Fruit fly (Drosophila melanogaster) whole organism, prepupa: ENCODE results near the gene CG32271.

Source experiments
- CG11294 ChIP-seq: fragments of 200-800 bp; sonication (Bioruptor generic); IDR thresholded peaks from 2 replicates; pipeline ENCODE4 v1.3.6; 2022; ENCODE audit warnings: missing biosample characterization, missing genetic modification characterization
- CG4318 ChIP-seq: fragments of 200-800 bp; sonication (Bioruptor generic); optimal IDR thresholded peaks from 3 replicates; lab custom pipeline; 2017; ENCODE audit warnings: missing biosample characterization, mild to moderate bottlenecking, missing genetic modification characterization
- lz ChIP-seq: fragments of 200-800 bp; sonication (Bioruptor generic); optimal IDR thresholded peaks from 3 replicates; lab custom pipeline; 2016; ENCODE audit warnings: missing biosample characterization, missing genetic modification characterization
- topi ChIP-seq: fragments of 200-800 bp; sonication (Bioruptor generic); optimal IDR thresholded peaks from 3 replicates; lab custom pipeline; 2016; ENCODE audit warnings: missing biosample characterization, missing genetic modification characterization

- TF ChIP-seq CG4318 (GFP tag; lab: Kevin White, UChicago) (no peak), topi (no peak), CG11294 (GFP tag; lab: Robert Waterston, UW) (no peak), lz (GFP tag; lab: Kevin White, UChicago) (no peak)
These were observed 13.3 kb downstream of the CG32271 start, which contains the start of the genes CG42525 and CG14958 for dm6 chr3L:3189647-3190046.
